Worm (Caenorhabditis elegans) whole organism, young adult: ENCODE measurements around the gene rpac-19.

ENCODE experiments used
- B0019.2 ChIP-seq: fragments of 200-800 bp; sonication (Bioruptor generic); conservative IDR thresholded peaks from 2 replicates; pipeline ENCODE4 v1.3.6; 2022; ENCODE audit warnings: missing genetic modification reagents, missing genetic modification characterization, missing compliant biosample characterization
- C06A6.2 ChIP-seq: fragments of 200-800 bp; sonication (Bioruptor generic); conservative IDR thresholded peaks from 2 replicates; pipeline ENCODE4 v1.3.6; 2022; ENCODE audit warnings: missing genetic modification characterization, missing compliant biosample characterization
- D2030.7 ChIP-seq: fragments of 200-800 bp; sonication (Bioruptor generic); IDR thresholded peaks from 2 replicates; pipeline ENCODE4 v1.3.6; 2022; ENCODE audit warnings: missing genetic modification reagents, missing genetic modification characterization, missing compliant biosample characterization
- F33H1.4 ChIP-seq: fragments of 200-800 bp; sonication (Bioruptor generic); IDR thresholded peaks from 2 replicates; pipeline ENCODE4 v1.3.6; 2022; ENCODE audit warnings: missing genetic modification reagents, missing genetic modification characterization, missing compliant biosample characterization
- F39B2.1 ChIP-seq: fragments of 200-800 bp; sonication (Bioruptor generic); IDR thresholded peaks from 2 replicates; pipeline ENCODE4 v1.3.6; 2022; ENCODE audit warnings: missing genetic modification reagents, missing genetic modification characterization, missing compliant biosample characterization
- F49E8.2 ChIP-seq: sonication (generic microtip); optimal IDR thresholded peaks from 3 replicates; lab custom pipeline; 2017; ENCODE audit warnings: missing genetic modification characterization, mild to moderate bottlenecking, missing compliant biosample characterization, antibody characterized with exemption, moderate library complexity; ENCODE audit not compliant: insufficient read depth
- Y53F4B.3 ChIP-seq: fragments of 200-800 bp; sonication (Bioruptor generic); IDR thresholded peaks from 2 replicates; pipeline ENCODE4 v1.3.6; 2022; ENCODE audit warnings: missing genetic modification reagents, missing genetic modification characterization, missing compliant biosample characterization
- Y56A3A.18 ChIP-seq: fragments of 200-800 bp; sonication (Bioruptor generic); IDR thresholded peaks from 2 replicates; pipeline ENCODE4 v1.3.6; 2022; ENCODE audit warnings: missing genetic modification reagents, missing genetic modification characterization, missing compliant biosample characterization
- Y79H2A.3 ChIP-seq: fragments of 200-800 bp; sonication (Bioruptor generic); conservative IDR thresholded peaks from 2 replicates; pipeline ENCODE4 v1.3.6; 2022; ENCODE audit warnings: missing genetic modification reagents, missing genetic modification characterization, missing compliant biosample characterization
- Y95B8A.8 ChIP-seq: fragments of 200-800 bp; sonication (Bioruptor generic); IDR thresholded peaks from 2 replicates; pipeline ENCODE4 v1.3.6; 2022; ENCODE audit warnings: missing genetic modification reagents, missing genetic modification characterization, missing compliant biosample characterization
- akir-1 ChIP-seq: fragments of 200-800 bp; sonication (Bioruptor generic); optimal IDR thresholded peaks from 2 replicates; lab custom pipeline; 2018; ENCODE audit warnings: mild to moderate bottlenecking, missing genetic modification characterization, moderate library complexity, missing compliant biosample characterization
- ama-1 ChIP-seq, 3 experiments: fragments of 150-350 bp in 1 of 3; sonication (generic microtip) in 2 of 3; optimal IDR thresholded peaks; 2 replicates each; lab custom pipeline; 2014 to 2018; ENCODE audit warnings: missing biosample characterization in 2 of 3, missing genetic modification characterization in 2 of 3, missing genetic modification reagents in 2 of 3
- aptf-2 ChIP-seq: fragments of 200-800 bp; sonication (Bioruptor generic); conservative IDR thresholded peaks from 2 replicates; pipeline ENCODE4 v1.3.6; 2022; ENCODE audit warnings: missing genetic modification reagents, missing genetic modification characterization, missing compliant biosample characterization
- aptf-3 ChIP-seq: fragments of 200-800 bp; sonication (Bioruptor generic); IDR thresholded peaks from 2 replicates; pipeline ENCODE4 v1.3.6; 2022; ENCODE audit warnings: missing genetic modification characterization, missing compliant biosample characterization
- attf-3 ChIP-seq: fragments of 200-800 bp; sonication (Bioruptor generic); conservative IDR thresholded peaks from 2 replicates; pipeline ENCODE4 v1.3.6; 2022; ENCODE audit warnings: missing genetic modification reagents, missing genetic modification characterization, missing compliant biosample characterization
- attf-5 ChIP-seq: fragments of 200-800 bp; sonication (Bioruptor generic); optimal IDR thresholded peaks from 2 replicates; lab custom pipeline; 2018; ENCODE audit warnings: mild to moderate bottlenecking, missing genetic modification characterization, missing compliant biosample characterization
- ccch-3 ChIP-seq: fragments of 200-800 bp; sonication (Bioruptor generic); optimal IDR thresholded peaks from 2 replicates; lab custom pipeline; 2018; ENCODE audit warnings: mild to moderate bottlenecking, missing genetic modification characterization, missing compliant biosample characterization
- ceh-58 ChIP-seq: fragments of 200-800 bp; sonication (Bioruptor generic); IDR thresholded peaks from 2 replicates; pipeline ENCODE4 v1.3.6; 2022; ENCODE audit warnings: missing genetic modification characterization, missing compliant biosample characterization
- die-1 ChIP-seq: sonication (generic microtip); optimal IDR thresholded peaks from 2 replicates; lab custom pipeline; 2016; ENCODE audit warnings: missing genotype, mild to moderate bottlenecking, missing genetic modification characterization, missing compliant biosample characterization
- efl-1 ChIP-seq: fragments of 150-350 bp; optimal IDR thresholded peaks from 2 replicates; lab custom pipeline; 2014; ENCODE audit warnings: missing biosample characterization, missing genetic modification reagents, missing genetic modification characterization
- ets-4 ChIP-seq: fragments of 200-800 bp; sonication (Bioruptor generic); optimal IDR thresholded peaks from 2 replicates; lab custom pipeline; 2018; ENCODE audit warnings: mild to moderate bottlenecking, missing genetic modification characterization, missing compliant biosample characterization
- fkh-3 ChIP-seq: sonication (generic microtip); optimal IDR thresholded peaks from 2 replicates; lab custom pipeline; 2016; ENCODE audit warnings: mild to moderate bottlenecking, missing genetic modification characterization, missing compliant biosample characterization
- gei-17 ChIP-seq: fragments of 200-800 bp; sonication (Bioruptor generic); optimal IDR thresholded peaks from 2 replicates; lab custom pipeline; 2018; ENCODE audit warnings: mild to moderate bottlenecking, missing genetic modification characterization, missing compliant biosample characterization
- him-1 ChIP-seq: sonication (generic microtip); optimal IDR thresholded peaks from 2 replicates; lab custom pipeline; 2016; ENCODE audit warnings: missing genotype, missing genetic modification reagents, missing genetic modification characterization, missing compliant biosample characterization
- hlh-12 ChIP-seq: sonication (generic microtip); optimal IDR thresholded peaks from 2 replicates; lab custom pipeline; 2016; ENCODE audit warnings: missing genetic modification characterization, missing compliant biosample characterization
- hlh-26 ChIP-seq: fragments of 200-800 bp; sonication (Bioruptor generic); conservative IDR thresholded peaks from 2 replicates; pipeline ENCODE4 v1.3.6; 2022; ENCODE audit warnings: missing genetic modification reagents, missing genetic modification characterization, missing compliant biosample characterization
- hmg-1.2 ChIP-seq: fragments of 200-800 bp; sonication (Bioruptor generic); IDR thresholded peaks from 2 replicates; pipeline ENCODE4 v1.3.6; 2022; ENCODE audit warnings: missing genetic modification reagents, missing genetic modification characterization, missing compliant biosample characterization
- hsf-1 ChIP-seq: fragments of 200-800 bp; sonication (Bioruptor generic); IDR thresholded peaks from 2 replicates; pipeline ENCODE4 v1.3.6; 2022; ENCODE audit warnings: missing genetic modification reagents, missing genetic modification characterization, missing compliant biosample characterization
- lin-40 ChIP-seq: sonication (generic microtip); optimal IDR thresholded peaks from 2 replicates; lab custom pipeline; 2016; ENCODE audit warnings: missing genetic modification characterization, mild to moderate bottlenecking, missing compliant biosample characterization, missing genotype, missing genetic modification reagents
- lir-1 ChIP-seq: fragments of 200-800 bp; sonication (Bioruptor generic); conservative IDR thresholded peaks from 2 replicates; pipeline ENCODE4 v1.3.6; 2022; ENCODE audit warnings: missing genetic modification reagents, missing genetic modification characterization, missing compliant biosample characterization
- lsl-1 ChIP-seq: fragments of 200-800 bp; sonication (Bioruptor generic); optimal IDR thresholded peaks from 2 replicates; lab custom pipeline; 2018; ENCODE audit warnings: mild to moderate bottlenecking, missing genetic modification characterization, moderate library complexity, missing compliant biosample characterization
- madf-10 ChIP-seq: sonication (generic microtip); optimal IDR thresholded peaks from 2 replicates; lab custom pipeline; 2016; ENCODE audit warnings: mild to moderate bottlenecking, missing genetic modification characterization, missing compliant biosample characterization
- mes-4 ChIP-seq: sonication (generic microtip); optimal IDR thresholded peaks from 2 replicates; lab custom pipeline; 2016; ENCODE audit warnings: missing genotype, missing genetic modification characterization, missing compliant biosample characterization
- nfyb-1 ChIP-seq: fragments of 200-800 bp; sonication (Bioruptor generic); IDR thresholded peaks from 2 replicates; pipeline ENCODE4 v1.3.6; 2022; ENCODE audit warnings: missing genetic modification reagents, missing genetic modification characterization, missing compliant biosample characterization
- nhr-27 ChIP-seq: fragments of 200-800 bp; sonication (Bioruptor generic); optimal IDR thresholded peaks from 2 replicates; lab custom pipeline; 2018; ENCODE audit warnings: mild to moderate bottlenecking, missing genetic modification characterization, moderate library complexity, missing compliant biosample characterization
- nhr-80 ChIP-seq: sonication (generic microtip); optimal IDR thresholded peaks from 2 replicates; lab custom pipeline; 2016; ENCODE audit warnings: missing genetic modification characterization, missing compliant biosample characterization
- nhr-90 ChIP-seq: sonication (generic microtip); optimal IDR thresholded peaks from 2 replicates; lab custom pipeline; 2016; ENCODE audit warnings: missing genotype, mild to moderate bottlenecking, missing genetic modification characterization, missing compliant biosample characterization
- rec-8 ChIP-seq, 2 experiments: sonication (generic microtip); optimal IDR thresholded peaks; 2 replicates each; lab custom pipeline; 2016; ENCODE audit warnings: mild to moderate bottlenecking in 2 of 2, missing genetic modification characterization in 2 of 2, missing genetic modification reagents in 2 of 2, missing genotype in 2 of 2, missing biosample characterization in 1 of 2, missing compliant biosample characterization in 1 of 2, moderate library complexity in 1 of 2
- repo-1 ChIP-seq: sonication (generic microtip); optimal IDR thresholded peaks from 2 replicates; lab custom pipeline; 2017; ENCODE audit warnings: mild to moderate bottlenecking, missing genetic modification characterization, missing compliant biosample characterization
- rpc-1 ChIP-seq, 2 experiments: fragments of 150-350 bp in 1 of 2; sonication (generic microtip) in 1 of 2; optimal IDR thresholded peaks; 2 replicates each; lab custom pipeline; 2014 to 2018; ENCODE audit warnings: missing biosample characterization in 1 of 2, missing genetic modification characterization in 1 of 2, missing genetic modification reagents in 1 of 2, missing genotype in 1 of 2
- snpc-1.3 ChIP-seq: sonication (generic microtip); optimal IDR thresholded peaks from 2 replicates; lab custom pipeline; 2017; ENCODE audit warnings: missing genetic modification characterization, mild to moderate bottlenecking, missing compliant biosample characterization, antibody characterized with exemption, moderate library complexity, missing genotype, missing genetic modification reagents; ENCODE audit not compliant: insufficient read depth
- snpc-3.4 ChIP-seq: sonication (generic microtip); optimal IDR thresholded peaks from 2 replicates; lab custom pipeline; 2017; ENCODE audit warnings: missing genetic modification characterization, mild to moderate bottlenecking, missing compliant biosample characterization, antibody characterized with exemption, moderate library complexity, missing genotype, missing genetic modification reagents
- tbp1 ChIP-seq: fragments of 200-800 bp; sonication (Bioruptor generic); optimal IDR thresholded peaks from 2 replicates; lab custom pipeline; 2018; ENCODE audit warnings: mild to moderate bottlenecking, missing genetic modification characterization, missing compliant biosample characterization
- tbx-9 ChIP-seq: sonication (generic microtip); optimal IDR thresholded peaks from 2 replicates; lab custom pipeline; 2016; ENCODE audit warnings: borderline replicate concordance, missing genetic modification characterization, inconsistent platforms, missing compliant biosample characterization
- xnd-1 ChIP-seq: sonication (generic microtip); optimal IDR thresholded peaks from 2 replicates; lab custom pipeline; 2016; ENCODE audit warnings: missing genotype, missing genetic modification reagents, missing genetic modification characterization, missing compliant biosample characterization
- zfh-2 ChIP-seq: fragments of 200-800 bp; sonication (Bioruptor generic); conservative IDR thresholded peaks from 2 replicates; pipeline ENCODE4 v1.3.6; 2022; ENCODE audit warnings: missing genetic modification reagents, missing genetic modification characterization, missing compliant biosample characterization
- zim-3 ChIP-seq: sonication (generic microtip); optimal IDR thresholded peaks from 2 replicates; lab custom pipeline; 2017; ENCODE audit warnings: mild to moderate bottlenecking, missing genetic modification characterization, moderate library complexity, missing compliant biosample characterization
- ztf-3 ChIP-seq: fragments of 200-800 bp; sonication (Bioruptor generic); optimal IDR thresholded peaks from 2 replicates; lab custom pipeline; 2018; ENCODE audit warnings: mild to moderate bottlenecking, missing genetic modification characterization, missing compliant biosample characterization

The rpac-19 gene

DNA sequence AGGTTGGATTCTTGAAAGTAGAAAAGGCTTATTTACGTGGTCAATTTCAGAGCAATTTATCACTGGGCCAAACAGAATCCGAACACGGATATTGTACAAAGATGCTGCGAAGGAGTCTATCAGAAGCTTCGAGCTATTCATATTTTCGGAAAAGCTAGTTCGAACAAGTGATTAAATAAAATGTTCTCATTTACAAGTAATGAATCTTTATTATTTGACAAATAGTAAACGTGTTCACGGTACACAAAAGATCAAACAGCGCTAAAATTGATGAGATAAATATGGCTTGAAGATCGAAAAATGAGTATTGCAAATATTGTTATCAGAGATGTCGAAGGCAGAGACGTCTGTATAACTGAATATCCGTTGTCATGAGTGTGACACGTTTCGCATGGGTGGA lies 14.6 kb downstream of the rpac-19 start (continued):
- TF ChIP-seq snpc-3.4 (tag; lab: Kevin White, UChicago) (peak; percentile 65), Y53F4B.3 (no peak), aptf-3 (no peak), nfyb-1 (GFP tag; lab: Robert Waterston, UW) (no peak), snpc-1.3 (tag; lab: Kevin White, UChicago) (peak; percentile 58), Y95B8A.8 (peak; percentile 58), efl-1 (GFP tag; lab: Kevin White, UChicago) (peak; percentile 43), mes-4 (tag; lab: Kevin White, UChicago) (no peak), F39B2.1 (GFP tag; lab: Robert Waterston, UW) (peak; percentile 58; the same call in 1 of the 2 replicates), F49E8.2 (peak; percentile 97), xnd-1 (tag; lab: Kevin White, UChicago) (peak; percentile 21), nhr-27 (tag; lab: Kevin White, UChicago) (no peak), F33H1.4 (peak; percentile 15; the same call in 1 of the 2 replicates), attf-3 (GFP tag; lab: Robert Waterston, UW) (no peak), lir-1 (no peak), lsl-1 (GFP tag; lab: Kevin White, UChicago) (peak; percentile 62), hlh-26 (no peak), aptf-2 (GFP tag; lab: Robert Waterston, UW) (no peak), die-1 (peak; percentile 43), nhr-90 (tag; lab: Kevin White, UChicago) (no peak), akir-1 (no peak), ets-4 (GFP tag; lab: Kevin White, UChicago) (no peak), rpc-1 (optimal IDR thresholded peaks at IDR 0.05; lab: Kevin White, UChicago) (no peak), rpc-1 (tag; optimal IDR thresholded peaks at IDR 0.05; lab: Kevin White, UChicago) (no peak), nhr-80 (tag; lab: Kevin White, UChicago) (no peak), attf-5 (GFP tag; lab: Kevin White, UChicago) (peak; percentile 17), ceh-58 (GFP tag; lab: Robert Waterston, UW) (no peak), D2030.7 (no peak; the same call in 1 of the 2 replicates), tbx-9 (tag; lab: Kevin White, UChicago) (no peak), fkh-3 (tag; lab: Kevin White, UChicago) (no peak), zim-3 (tag; lab: Kevin White, UChicago) (no peak), B0019.2 (GFP tag; lab: Robert Waterston, UW) (0 out of 2 replicates have a peak, but pooled peaks have one; percentile 23), rec-8 (tag; optimal IDR thresholded peaks at IDR 0.05; lab: Kevin White, UChicago) (no peak), hsf-1 (peak; percentile 84), zfh-2 (GFP tag; lab: Robert Waterston, UW) (no peak), Y56A3A.18 (GFP tag; lab: Robert Waterston, UW) (peak; percentile 69; the same call in 1 of the 2 replicates), ccch-3 (GFP tag; lab: Kevin White, UChicago) (no peak), ama-1 (optimal IDR thresholded peaks at IDR 0.05; lab: Kevin White, UChicago) (no peak), ama-1 (GFP tag; optimal IDR thresholded peaks at IDR 0.05; lab: Kevin White, UChicago) (peak in 1 of 2 experiments; percentile 21), hlh-12 (tag; lab: Kevin White, UChicago) (no peak), him-1 (tag; lab: Kevin White, UChicago) (peak; percentile 48), madf-10 (tag; lab: Kevin White, UChicago) (no peak), tbp1 (GFP tag; lab: Kevin White, UChicago) (peak; percentile 40), Y79H2A.3 (GFP tag; lab: Robert Waterston, UW) (no peak; the same call in 1 of the 2 replicates), lin-40 (tag; lab: Kevin White, UChicago) (no peak), hmg-1.2 (GFP tag; lab: Robert Waterston, UW) (peak; percentile 44), repo-1 (tag; lab: Kevin White, UChicago) (no peak), gei-17 (GFP tag; lab: Kevin White, UChicago) (no peak), ztf-3 (no peak), C06A6.2 (GFP tag; lab: Robert Waterston, UW) (no peak)
